Fruit fly (Drosophila melanogaster) whole organism, wandering third instar larva: ENCODE data around the gene CG13065.

Source experiments
- Hnf4 ChIP-seq: fragments of 200-800 bp; sonication (Bioruptor generic); optimal IDR thresholded peaks from 2 replicates; lab custom pipeline; 2016; ENCODE audit warnings: missing biosample characterization, mild to moderate bottlenecking, missing genetic modification characterization
- OdsH ChIP-seq: fragments of 200-800 bp; sonication (Bioruptor generic); optimal IDR thresholded peaks from 2 replicates; lab custom pipeline; 2016; ENCODE audit warnings: missing biosample characterization, mild to moderate bottlenecking, missing genetic modification characterization

- no peak for TF ChIP-seq OdsH (GFP tag; lab: Kevin White, UChicago)
- TF ChIP-seq Hnf4 = no peak
These were observed 17.7 kb upstream of the CG13065 start, which contains the start of gene CG13053 for dm6 chr3L:16259552-16259951.
